Worm (Caenorhabditis elegans) whole organism, late embryonic: ENCODE data around the gene B0454.6.

Experiments
- C08G9.2 ChIP-seq: sonication (generic microtip); optimal IDR thresholded peaks from 2 replicates; lab custom pipeline; 2016; ENCODE audit warnings: mild to moderate bottlenecking, missing genetic modification characterization, moderate library complexity, missing compliant biosample characterization
- C38D4.7 ChIP-seq: fragments of 200-800 bp; sonication (Bioruptor generic); optimal IDR thresholded peaks from 2 replicates; lab custom pipeline; 2018; ENCODE audit warnings: mild to moderate bottlenecking, missing genetic modification characterization, moderate library complexity, missing compliant biosample characterization
- F13H6.1 ChIP-seq: sonication (generic microtip); optimal IDR thresholded peaks from 2 replicates; lab custom pipeline; 2016; ENCODE audit warnings: missing genetic modification characterization, missing compliant biosample characterization
- K02D7.2 ChIP-seq: sonication (generic microtip); optimal IDR thresholded peaks from 2 replicates; lab custom pipeline; 2017; ENCODE audit warnings: mild to moderate bottlenecking, missing genetic modification characterization, missing compliant biosample characterization
- K09A11.1 ChIP-seq: sonication (generic microtip); optimal IDR thresholded peaks from 2 replicates; lab custom pipeline; 2017; ENCODE audit warnings: antibody characterized with exemption, mild to moderate bottlenecking, missing genetic modification characterization, missing compliant biosample characterization; ENCODE audit not compliant: insufficient read depth
- Y22D7AL.16 ChIP-seq: sonication (generic microtip); optimal IDR thresholded peaks from 2 replicates; lab custom pipeline; 2016; ENCODE audit warnings: missing genetic modification characterization, missing compliant biosample characterization
- ahr-1 ChIP-seq: sonication (generic microtip); optimal IDR thresholded peaks from 2 replicates; lab custom pipeline; 2016; ENCODE audit warnings: missing genetic modification characterization, missing compliant biosample characterization
- ceh-18 ChIP-seq: sonication (generic microtip); optimal IDR thresholded peaks from 2 replicates; lab custom pipeline; 2016; ENCODE audit warnings: missing genetic modification characterization, missing compliant biosample characterization
- ceh-19 ChIP-seq: fragments of 200-800 bp; sonication (Bioruptor generic); optimal IDR thresholded peaks from 2 replicates; lab custom pipeline; 2018; ENCODE audit warnings: mild to moderate bottlenecking, missing genetic modification characterization, missing compliant biosample characterization
- ceh-2 ChIP-seq: sonication (generic microtip); optimal IDR thresholded peaks from 2 replicates; lab custom pipeline; 2016; ENCODE audit warnings: missing genotype, missing genetic modification characterization, missing compliant biosample characterization
- ceh-22 ChIP-seq: sonication (generic microtip); optimal IDR thresholded peaks from 2 replicates; lab custom pipeline; 2017; ENCODE audit warnings: missing biosample characterization, missing genetic modification characterization
- ceh-34 ChIP-seq: sonication (generic microtip); optimal IDR thresholded peaks from 2 replicates; lab custom pipeline; 2016; ENCODE audit warnings: mild to moderate bottlenecking, missing genetic modification characterization, missing compliant biosample characterization
- ceh-45 ChIP-seq: fragments of 200-800 bp; sonication (Bioruptor generic); IDR thresholded peaks from 2 replicates; pipeline ENCODE4 v1.3.6; 2022; ENCODE audit warnings: missing genetic modification reagents, missing genetic modification characterization, missing compliant biosample characterization
- ceh-48 ChIP-seq: sonication (generic microtip); optimal IDR thresholded peaks from 2 replicates; lab custom pipeline; 2016; ENCODE audit warnings: missing genetic modification characterization, inconsistent platforms, missing compliant biosample characterization
- ceh-6 ChIP-seq: fragments of 200-800 bp; sonication (Bioruptor generic); optimal IDR thresholded peaks from 2 replicates; lab custom pipeline; 2018; ENCODE audit warnings: mild to moderate bottlenecking, missing genetic modification characterization, missing compliant biosample characterization
- ceh-9 ChIP-seq: sonication (generic microtip); optimal IDR thresholded peaks from 2 replicates; lab custom pipeline; 2016; ENCODE audit warnings: mild to moderate bottlenecking, missing genetic modification characterization, inconsistent platforms, missing compliant biosample characterization
- che-1 ChIP-seq: sonication (generic microtip); optimal IDR thresholded peaks from 2 replicates; lab custom pipeline; 2016; ENCODE audit warnings: mild to moderate bottlenecking, missing genetic modification characterization, missing compliant biosample characterization
- dmd-4 ChIP-seq: sonication (generic microtip); optimal IDR thresholded peaks from 2 replicates; lab custom pipeline; 2016; ENCODE audit warnings: borderline replicate concordance, missing genetic modification characterization, missing compliant biosample characterization
- elt-2 ChIP-seq: sonication (generic microtip); optimal IDR thresholded peaks from 2 replicates; lab custom pipeline; 2016; ENCODE audit warnings: missing genetic modification reagents, missing genetic modification characterization, missing compliant biosample characterization
- ets-4 ChIP-seq: sonication (generic microtip); optimal IDR thresholded peaks from 2 replicates; lab custom pipeline; 2016; ENCODE audit warnings: missing genetic modification characterization, missing compliant biosample characterization
- eyg-1 ChIP-seq: sonication (generic microtip); optimal IDR thresholded peaks from 2 replicates; lab custom pipeline; 2016; ENCODE audit warnings: missing genotype, missing genetic modification characterization, missing compliant biosample characterization
- fax-1 ChIP-seq: sonication (generic microtip); optimal IDR thresholded peaks from 2 replicates; lab custom pipeline; 2016; ENCODE audit warnings: missing genotype, missing genetic modification characterization, missing compliant biosample characterization
- fkh-6 ChIP-seq: sonication (generic microtip); optimal IDR thresholded peaks from 2 replicates; lab custom pipeline; 2016; ENCODE audit warnings: missing genetic modification characterization, missing compliant biosample characterization
- gmeb-2 ChIP-seq: sonication (generic microtip); optimal IDR thresholded peaks from 2 replicates; lab custom pipeline; 2016; ENCODE audit warnings: missing genetic modification characterization, inconsistent platforms, missing compliant biosample characterization
- hlh-13 ChIP-seq: fragments of 200-800 bp; sonication (Bioruptor generic); optimal IDR thresholded peaks from 2 replicates; lab custom pipeline; 2018; ENCODE audit warnings: mild to moderate bottlenecking, missing genetic modification characterization, missing compliant biosample characterization
- hlh-15 ChIP-seq: sonication (generic microtip); optimal IDR thresholded peaks from 2 replicates; lab custom pipeline; 2016; ENCODE audit warnings: missing genetic modification characterization, missing compliant biosample characterization
- hlh-30 ChIP-seq: sonication (generic microtip); optimal IDR thresholded peaks from 2 replicates; lab custom pipeline; 2017; ENCODE audit warnings: antibody characterized with exemption, missing genetic modification characterization, missing compliant biosample characterization; ENCODE audit not compliant: insufficient read depth
- hlh-8 ChIP-seq: sonication (generic microtip); optimal IDR thresholded peaks from 2 replicates; lab custom pipeline; 2016; ENCODE audit warnings: missing genotype, missing genetic modification characterization, missing compliant biosample characterization
- lim-6 ChIP-seq: sonication (generic microtip); optimal IDR thresholded peaks from 2 replicates; lab custom pipeline; 2016; ENCODE audit warnings: missing genetic modification characterization, missing compliant biosample characterization
- lin-11 ChIP-seq: fragments of 200-800 bp; sonication (Bioruptor generic); optimal IDR thresholded peaks from 2 replicates; lab custom pipeline; 2018; ENCODE audit warnings: mild to moderate bottlenecking, missing genetic modification characterization, missing compliant biosample characterization
- madf-2 ChIP-seq: sonication (generic microtip); optimal IDR thresholded peaks from 2 replicates; lab custom pipeline; 2017; ENCODE audit warnings: missing genetic modification characterization, missing compliant biosample characterization
- mec-3 ChIP-seq: sonication (generic microtip); optimal IDR thresholded peaks from 2 replicates; lab custom pipeline; 2016; ENCODE audit warnings: borderline replicate concordance, missing genetic modification characterization, missing compliant biosample characterization
- nfya-1 ChIP-seq: sonication (generic microtip); optimal IDR thresholded peaks from 2 replicates; lab custom pipeline; 2017; ENCODE audit warnings: missing genetic modification characterization, mild to moderate bottlenecking, missing compliant biosample characterization, antibody characterized with exemption, moderate library complexity
- nhr-232 ChIP-seq: sonication (generic microtip); optimal IDR thresholded peaks from 2 replicates; lab custom pipeline; 2016; ENCODE audit warnings: missing genetic modification characterization, missing compliant biosample characterization
- npax-4 ChIP-seq: sonication (generic microtip); optimal IDR thresholded peaks from 2 replicates; lab custom pipeline; 2016; ENCODE audit warnings: missing genetic modification characterization, missing compliant biosample characterization
- odd-2 ChIP-seq: sonication (generic microtip); optimal IDR thresholded peaks from 2 replicates; lab custom pipeline; 2017; ENCODE audit warnings: antibody characterized with exemption, mild to moderate bottlenecking, missing genetic modification characterization, missing compliant biosample characterization
- pag-3 ChIP-seq: sonication (generic microtip); optimal IDR thresholded peaks from 2 replicates; lab custom pipeline; 2016; ENCODE audit warnings: missing compliant biosample characterization, missing genetic modification characterization, borderline replicate concordance
- pat-9 ChIP-seq: fragments of 200-800 bp; sonication (Bioruptor generic); optimal IDR thresholded peaks from 2 replicates; lab custom pipeline; 2018; ENCODE audit warnings: mild to moderate bottlenecking, missing genetic modification characterization, moderate library complexity, missing compliant biosample characterization
- pax-1 ChIP-seq: fragments of 150-350 bp; optimal IDR thresholded peaks from 2 replicates; lab custom pipeline; 2014; ENCODE audit warnings: missing biosample characterization, missing genetic modification characterization
- pqm-1 ChIP-seq: sonication (generic microtip); optimal IDR thresholded peaks from 2 replicates; lab custom pipeline; 2016; ENCODE audit warnings: missing genetic modification characterization, missing compliant biosample characterization
- pros-1 ChIP-seq: fragments of 150-350 bp; optimal IDR thresholded peaks from 2 replicates; lab custom pipeline; 2014; ENCODE audit warnings: missing biosample characterization, missing genetic modification reagents, missing genetic modification characterization
- ref-2 ChIP-seq: sonication (generic microtip); optimal IDR thresholded peaks from 2 replicates; lab custom pipeline; 2016; ENCODE audit warnings: missing genetic modification characterization, missing compliant biosample characterization
- rnt-1 ChIP-seq: sonication (generic microtip); optimal IDR thresholded peaks from 2 replicates; lab custom pipeline; 2016; ENCODE audit warnings: missing genetic modification characterization, missing compliant biosample characterization
- sdc-2 ChIP-seq: sonication (generic microtip); optimal IDR thresholded peaks from 2 replicates; lab custom pipeline; 2016; ENCODE audit warnings: missing genotype, missing genetic modification characterization, missing compliant biosample characterization
- sox-2 ChIP-seq: fragments of 200-800 bp; sonication (Bioruptor generic); IDR thresholded peaks from 2 replicates; pipeline ENCODE4 v1.3.6; 2022; ENCODE audit warnings: missing genetic modification reagents, missing genetic modification characterization, missing compliant biosample characterization
- sox-4 ChIP-seq: sonication (generic microtip); optimal IDR thresholded peaks from 2 replicates; lab custom pipeline; 2017; ENCODE audit warnings: mild to moderate bottlenecking, missing genetic modification characterization, inconsistent platforms, missing compliant biosample characterization
- syd-9 ChIP-seq: sonication (generic microtip); optimal IDR thresholded peaks from 2 replicates; lab custom pipeline; 2016; ENCODE audit warnings: mild to moderate bottlenecking, missing genetic modification characterization, moderate library complexity, missing compliant biosample characterization
- tbx-2 ChIP-seq: sonication (generic microtip); optimal IDR thresholded peaks from 2 replicates; lab custom pipeline; 2016; ENCODE audit warnings: missing genetic modification characterization, missing compliant biosample characterization
- tbx-7 ChIP-seq: sonication (generic microtip); optimal IDR thresholded peaks from 2 replicates; lab custom pipeline; 2016; ENCODE audit warnings: missing genotype, missing genetic modification characterization, missing compliant biosample characterization
- ttx-3 ChIP-seq: sonication (generic microtip); optimal IDR thresholded peaks from 2 replicates; lab custom pipeline; 2016; ENCODE audit warnings: missing genetic modification reagents, missing genetic modification characterization, missing compliant biosample characterization
- unc-42 ChIP-seq: sonication (generic microtip); optimal IDR thresholded peaks from 2 replicates; lab custom pipeline; 2016; ENCODE audit warnings: missing genotype, missing genetic modification characterization, missing compliant biosample characterization
- unc-55 ChIP-seq: sonication (generic microtip); optimal IDR thresholded peaks from 2 replicates; lab custom pipeline; 2017; ENCODE audit warnings: missing biosample characterization, missing genetic modification reagents, missing genetic modification characterization
- zip-5 ChIP-seq: sonication (generic microtip); optimal IDR thresholded peaks from 2 replicates; lab custom pipeline; 2016; ENCODE audit warnings: missing genetic modification characterization, missing compliant biosample characterization
- ztf-16 ChIP-seq: sonication (generic microtip); optimal IDR thresholded peaks from 2 replicates; lab custom pipeline; 2017; ENCODE audit warnings: missing genetic modification characterization, missing compliant biosample characterization

The B0454.6 gene

ce11 chrII:3055531-3055930 is 23.0 kb downstream of the B0454.6 start:
- TF ChIP-seq C08G9.2 (peak; percentile 46), lim-6 (no peak), che-1 (tag; lab: Kevin White, UChicago) (no peak), hlh-13 (GFP tag; lab: Kevin White, UChicago) (no peak), nfya-1 (tag; lab: Kevin White, UChicago) (peak; percentile 67), tbx-7 (no peak), sox-2 (no peak), lin-11 (tag; lab: Kevin White, UChicago) (no peak), ref-2 (peak; percentile 53), unc-55 (GFP tag; lab: Kevin White, UChicago) (no peak), ceh-9 (no peak), ceh-18 (tag; lab: Kevin White, UChicago) (peak; percentile 16), hlh-15 (no peak), gmeb-2 (tag; lab: Kevin White, UChicago) (no peak), ceh-22 (tag; lab: Kevin White, UChicago) (no peak), ceh-48 (tag; lab: Kevin White, UChicago) (no peak), tbx-2 (peak; percentile 60), dmd-4 (tag; lab: Kevin White, UChicago) (no peak), ceh-34 (tag; lab: Kevin White, UChicago) (peak; percentile 45), sdc-2 (tag; lab: Kevin White, UChicago) (peak; percentile 43), unc-42 (tag; lab: Kevin White, UChicago) (peak; percentile 58), fax-1 (tag; lab: Kevin White, UChicago) (no peak), ztf-16 (tag; lab: Kevin White, UChicago) (no peak), nhr-232 (tag; lab: Kevin White, UChicago) (peak; percentile 24), ceh-19 (GFP tag; lab: Kevin White, UChicago) (peak; percentile 0), odd-2 (tag; lab: Kevin White, UChicago) (no peak), elt-2 (tag; lab: Kevin White, UChicago) (no peak), mec-3 (tag; lab: Kevin White, UChicago) (no peak), pag-3 (no peak), ceh-6 (GFP tag; lab: Kevin White, UChicago) (no peak), pros-1 (tag; lab: Kevin White, UChicago) (peak; percentile 60), eyg-1 (tag; lab: Kevin White, UChicago) (no peak), hlh-8 (no peak), npax-4 (tag; lab: Kevin White, UChicago) (no peak), K02D7.2 (no peak), pax-1 (tag; lab: Kevin White, UChicago) (no peak), Y22D7AL.16 (tag; lab: Kevin White, UChicago) (no peak), C38D4.7 (GFP tag; lab: Kevin White, UChicago) (no peak), sox-4 (tag; lab: Kevin White, UChicago) (peak; percentile 25), ets-4 (tag; lab: Kevin White, UChicago) (no peak), K09A11.1 (tag; lab: Kevin White, UChicago) (no peak), fkh-6 (peak; percentile 48), hlh-30 (peak; percentile 67), rnt-1 (no peak), F13H6.1 (tag; lab: Kevin White, UChicago) (no peak), ttx-3 (no peak), pat-9 (tag; lab: Kevin White, UChicago) (no peak), zip-5 (tag; lab: Kevin White, UChicago) (no peak), ceh-45 (GFP tag; lab: Robert Waterston, UW) (no peak), pqm-1 (no peak), ahr-1 (tag; lab: Kevin White, UChicago) (no peak), madf-2 (no peak), ceh-2 (no peak), syd-9 (tag; lab: Kevin White, UChicago) (no peak)
